Worm (Caenorhabditis elegans): ENCODE measurements around the gene pqn-63.
A peak's percentile ranks its signal among the peaks of the same experiment; 100 is the strongest.

pqn-63 gene

DNA sequence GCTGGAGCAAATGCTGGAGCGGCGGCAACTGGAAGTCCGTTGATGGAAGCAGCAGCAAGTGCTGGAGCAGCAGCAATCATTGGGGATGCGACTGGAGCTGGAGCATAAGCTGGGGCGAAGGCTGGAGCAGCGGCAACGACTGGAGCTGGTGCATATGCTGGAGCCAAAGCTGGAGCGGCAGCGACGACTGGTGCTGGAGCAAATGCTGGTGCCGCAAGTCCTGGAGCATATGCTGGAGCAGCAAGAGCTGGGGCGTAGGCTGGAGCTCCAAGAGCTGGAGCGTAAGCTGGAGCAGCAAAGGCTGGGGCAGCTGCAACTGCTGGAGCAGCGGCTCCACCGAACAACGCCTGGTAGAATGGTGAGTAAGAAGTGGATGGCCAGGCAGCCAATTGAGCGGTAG lies 2.6 kb downstream of the pqn-63 start:
- TF ChIP-seq mab-5 (tag; optimal IDR thresholded peaks at IDR 0.05): no peak
- no peak for TF ChIP-seq cnd-1 (tag; optimal IDR thresholded peaks at IDR 0.05)
- no peak for TF ChIP-seq ceh-83 (GFP tag; optimal IDR thresholded peaks at IDR 0.05)
- TF ChIP-seq snpc-4 (tag; optimal IDR thresholded peaks at IDR 0.05): no peak
- no peak for TF ChIP-seq unc-120 (tag; optimal IDR thresholded peaks at IDR 0.05; ENCODE audit: poor library complexity, severe bottlenecking)
- TF ChIP-seq blmp-1 (tag; optimal IDR thresholded peaks at IDR 0.05): no peak
- TF ChIP-seq ceh-43 (GFP tag; optimal IDR thresholded peaks at IDR 0.05): no peak
- TF ChIP-seq lin-32 (GFP tag; optimal IDR thresholded peaks at IDR 0.05): no peak
- no peak for TF ChIP-seq nhr-237 (tag; optimal IDR thresholded peaks at IDR 0.05)
- TF ChIP-seq flh-1 (GFP tag; optimal IDR thresholded peaks at IDR 0.05): no peak
- no peak for TF ChIP-seq nhr-28 (tag; optimal IDR thresholded peaks at IDR 0.05)
- TF ChIP-seq elt-3 (tag; optimal IDR thresholded peaks at IDR 0.05): no peak
- TF ChIP-seq mep-1 (tag; optimal IDR thresholded peaks at IDR 0.05): no peak
- TF ChIP-seq zip-8 (tag; optimal IDR thresholded peaks at IDR 0.05): no peak
- TF ChIP-seq tbx-8 (GFP tag; optimal IDR thresholded peaks at IDR 0.05): no peak
- TF ChIP-seq hlh-1 (tag; optimal IDR thresholded peaks at IDR 0.05): no peak
- TF ChIP-seq sptf-1 (tag; optimal IDR thresholded peaks at IDR 0.05): no peak
- TF ChIP-seq nhr-12 (tag; optimal IDR thresholded peaks at IDR 0.05): no peak
- no peak for TF ChIP-seq unc-39 (tag; optimal IDR thresholded peaks at IDR 0.05)

ce11 chrV:9618919-9619318 lies 3.1 kb downstream of the pqn-63 start, which contains the start of gene idpc-7:
TSS of gene idpc-7 (minus strand) at chrV:9619019.
- TF ChIP-seq M03D4.4 (tag; optimal IDR thresholded peaks at IDR 0.05): no peak
- no peak for TF ChIP-seq mep-1 (tag; optimal IDR thresholded peaks at IDR 0.05)
- no peak for TF ChIP-seq sem-2 (GFP tag; optimal IDR thresholded peaks at IDR 0.05)

- TF ChIP-seq blmp-1 (tag; optimal IDR thresholded peaks at IDR 0.05) (no peak), unc-39 (tag; optimal IDR thresholded peaks at IDR 0.05) (no peak), nhr-12 (tag; optimal IDR thresholded peaks at IDR 0.05) (no peak), bed-3 (GFP tag; optimal IDR thresholded peaks at IDR 0.05) (no peak), ceh-39 (tag; optimal IDR thresholded peaks at IDR 0.05) (no peak), snpc-4 (tag; optimal IDR thresholded peaks at IDR 0.05) (no peak), nhr-76 (tag; optimal IDR thresholded peaks at IDR 0.05) (no peak), lin-32 (GFP tag; optimal IDR thresholded peaks at IDR 0.05) (no peak), sem-2 (GFP tag; optimal IDR thresholded peaks at IDR 0.05) (no peak), nhr-237 (tag; optimal IDR thresholded peaks at IDR 0.05) (no peak), ces-1 (GFP tag; optimal IDR thresholded peaks at IDR 0.05) (no peak)
Measured at ce11 chrV:9619850-9620249, 4.0 kb downstream of the pqn-63 start, which contains the start of gene idpc-6. TSS of gene idpc-6 (plus strand) at chrV:9620150.

- TF ChIP-seq lsy-2 (tag; optimal IDR thresholded peaks at IDR 0.05) (no peak), ham-2 (GFP tag; optimal IDR thresholded peaks at IDR 0.05) (no peak), ces-1 (GFP tag; optimal IDR thresholded peaks at IDR 0.05) (no peak), drap-1 (GFP tag; optimal IDR thresholded peaks at IDR 0.05) (no peak), snpc-4 (tag; optimal IDR thresholded peaks at IDR 0.05) (no peak), nhr-2 (tag; optimal IDR thresholded peaks at IDR 0.05) (no peak), cnd-1 (tag; optimal IDR thresholded peaks at IDR 0.05) (no peak), ztf-11 (tag; optimal IDR thresholded peaks at IDR 0.05) (no peak), ceh-83 (GFP tag; optimal IDR thresholded peaks at IDR 0.05) (peak; percentile 0)
Measured at ce11 chrV:9620417-9620816, 4.6 kb downstream of the pqn-63 start.

- no peak for TF ChIP-seq zip-8 (tag; optimal IDR thresholded peaks at IDR 0.05)
- TF ChIP-seq nhr-12 (tag; optimal IDR thresholded peaks at IDR 0.05): no peak
- no peak for TF ChIP-seq unc-39 (tag; optimal IDR thresholded peaks at IDR 0.05)
Measured at ce11 chrV:9621437-9621836, 5.6 kb downstream of the pqn-63 start.

ce11 chrV:9622834-9623233 lies 7.0 kb downstream of the pqn-63 start, which contains the start of gene idpc-5:
TSS of gene idpc-5 (minus strand) at chrV:9622934.
- TF ChIP-seq blmp-1 (tag; optimal IDR thresholded peaks at IDR 0.05) (no peak), bed-3 (GFP tag; optimal IDR thresholded peaks at IDR 0.05) (no peak), flh-1 (GFP tag; optimal IDR thresholded peaks at IDR 0.05) (no peak), nhr-237 (tag; optimal IDR thresholded peaks at IDR 0.05) (no peak), unc-62 (GFP tag; optimal IDR thresholded peaks at IDR 0.05) (no peak), unc-120 (tag; optimal IDR thresholded peaks at IDR 0.05; ENCODE audit: poor library complexity, severe bottlenecking) (no peak), pha-4 (tag; optimal IDR thresholded peaks at IDR 0.05) (no peak), ham-2 (GFP tag; optimal IDR thresholded peaks at IDR 0.05) (no peak), mls-2 (tag; optimal IDR thresholded peaks at IDR 0.05) (no peak), lin-32 (GFP tag; optimal IDR thresholded peaks at IDR 0.05) (no peak), tbx-8 (GFP tag; optimal IDR thresholded peaks at IDR 0.05) (no peak), nhr-28 (tag; optimal IDR thresholded peaks at IDR 0.05) (no peak), sptf-1 (tag; optimal IDR thresholded peaks at IDR 0.05) (no peak)

Measured in whole organism, mixed stage, embryonic.